Fruit fly (Drosophila melanogaster) whole organism, embryonic: ENCODE measurements around the gene CG11842.
A peak's percentile ranks its signal among the peaks of the same experiment; 100 is the strongest.

Experiments used
- Atf-2 ChIP-seq: fragments of 200-800 bp; sonication (Bioruptor generic); optimal IDR thresholded peaks from 2 replicates; lab custom pipeline; 2016; ENCODE audit warnings: missing biosample characterization, missing genetic modification characterization
- B-H1 ChIP-seq: fragments of 200-800 bp; sonication (Bioruptor generic); IDR thresholded peaks from 3 replicates; pipeline ENCODE4 v1.3.6; 2022; ENCODE audit warnings: missing biosample characterization, missing genetic modification characterization
- CG1024 ChIP-seq: fragments of 200-800 bp; sonication (Bioruptor generic); IDR thresholded peaks from 2 replicates; pipeline ENCODE4 v1.3.6; 2022; ENCODE audit warnings: missing biosample characterization, missing genetic modification characterization
- CG10321 ChIP-seq: fragments of 200-800 bp; sonication (Bioruptor generic); IDR thresholded peaks from 2 replicates; pipeline ENCODE4 v1.3.6; 2022; ENCODE audit warnings: missing biosample characterization, missing genetic modification characterization
- CG10654 ChIP-seq: fragments of 200-800 bp; sonication (Bioruptor generic); optimal IDR thresholded peaks from 2 replicates; lab custom pipeline; 2016; ENCODE audit warnings: missing biosample characterization, missing genetic modification characterization
- CG11247 ChIP-seq: fragments of 200-800 bp; sonication (Bioruptor generic); IDR thresholded peaks from 2 replicates; pipeline ENCODE4 v1.3.6; 2022; ENCODE audit warnings: missing biosample characterization, missing genetic modification characterization
- CG11696 ChIP-seq: fragments of 200-800 bp; sonication (Bioruptor generic); IDR thresholded peaks from 2 replicates; pipeline ENCODE4 v1.3.6; 2022; ENCODE audit warnings: missing biosample characterization, missing genetic modification characterization
- CG11723 ChIP-seq: fragments of 200-800 bp; sonication (Bioruptor generic); optimal IDR thresholded peaks from 2 replicates; lab custom pipeline; 2017; ENCODE audit warnings: missing biosample characterization, mild to moderate bottlenecking, missing genetic modification characterization
- CG13287 ChIP-seq: fragments of 200-800 bp; sonication (Bioruptor generic); IDR thresholded peaks from 2 replicates; pipeline ENCODE4 v1.3.6; 2022; ENCODE audit warnings: missing biosample characterization, missing genetic modification characterization; ENCODE audit not compliant: partially characterized antibody
- CG13624 ChIP-seq: fragments of 200-800 bp; sonication (Bioruptor generic); optimal IDR thresholded peaks from 2 replicates; lab custom pipeline; 2016; ENCODE audit warnings: missing biosample characterization, missing genetic modification characterization
- CG14965 ChIP-seq: fragments of 200-800 bp; sonication (Bioruptor generic); optimal IDR thresholded peaks from 2 replicates; lab custom pipeline; 2016; ENCODE audit warnings: missing biosample characterization, missing genetic modification characterization, borderline replicate concordance
- CG17385 ChIP-seq: fragments of 200-800 bp; sonication (Bioruptor generic); optimal IDR thresholded peaks from 3 replicates; lab custom pipeline; 2018; ENCODE audit warnings: missing biosample characterization, mild to moderate bottlenecking, missing genetic modification characterization
- CG17829 ChIP-seq: fragments of 200-800 bp; optimal IDR thresholded peaks from 2 replicates; lab custom pipeline; 2019; ENCODE audit warnings: missing biosample characterization, mild to moderate bottlenecking, missing genetic modification characterization, moderate library complexity
- CG17912 ChIP-seq: fragments of 200-800 bp; sonication (Bioruptor generic); optimal IDR thresholded peaks from 2 replicates; lab custom pipeline; 2018; ENCODE audit warnings: missing biosample characterization, mild to moderate bottlenecking, missing genetic modification characterization
- CG1792 ChIP-seq: fragments of 200-800 bp; sonication (Bioruptor generic); optimal IDR thresholded peaks from 2 replicates; lab custom pipeline; 2016; ENCODE audit warnings: missing biosample characterization, missing genetic modification characterization
- CG18262 ChIP-seq: fragments of 200-800 bp; optimal IDR thresholded peaks from 3 replicates; lab custom pipeline; 2019; ENCODE audit warnings: missing biosample characterization, mild to moderate bottlenecking, missing genetic modification characterization, moderate library complexity
- CG31224 ChIP-seq: fragments of 200-800 bp; sonication (Bioruptor generic); IDR thresholded peaks from 2 replicates; pipeline ENCODE4 v1.3.6; 2022; ENCODE audit warnings: missing biosample characterization, missing genetic modification characterization
- CG34422 ChIP-seq: fragments of 200-800 bp; sonication (Bioruptor generic); IDR thresholded peaks from 3 replicates; pipeline ENCODE4 v1.3.6; 2022; ENCODE audit warnings: missing biosample characterization, missing genetic modification characterization
- CG4707 ChIP-seq: fragments of 200-800 bp; sonication (Bioruptor generic); optimal IDR thresholded peaks from 2 replicates; lab custom pipeline; 2018; ENCODE audit warnings: missing biosample characterization, mild to moderate bottlenecking, missing genetic modification characterization, moderate library complexity
- CG9876 ChIP-seq: fragments of 200-800 bp; sonication (Bioruptor generic); optimal IDR thresholded peaks from 2 replicates; lab custom pipeline; 2016; ENCODE audit warnings: missing biosample characterization, missing genetic modification characterization
- CkIIα-i1 ChIP-seq: fragments of 200-800 bp; sonication (Bioruptor generic); IDR thresholded peaks from 2 replicates; pipeline ENCODE4 v1.3.6; 2022; ENCODE audit warnings: missing biosample characterization, missing genetic modification characterization
- Dad ChIP-seq: fragments of 200-800 bp; sonication (Bioruptor generic); optimal IDR thresholded peaks from 3 replicates; lab custom pipeline; 2016; ENCODE audit warnings: missing biosample characterization, missing genetic modification characterization
- H2.0 ChIP-seq: fragments of 200-800 bp; sonication (Bioruptor generic); IDR thresholded peaks from 2 replicates; pipeline ENCODE4 v1.3.6; 2022; ENCODE audit warnings: missing biosample characterization, missing genetic modification characterization
- Lim3 ChIP-seq: fragments of 200-800 bp; sonication (Bioruptor generic); IDR thresholded peaks from 2 replicates; pipeline ENCODE4 v1.3.6; 2022; ENCODE audit warnings: missing biosample characterization, missing genetic modification characterization
- Meics ChIP-seq: fragments of 200-800 bp; sonication (Bioruptor generic); optimal IDR thresholded peaks from 2 replicates; lab custom pipeline; 2017; ENCODE audit warnings: missing biosample characterization, mild to moderate bottlenecking, missing genetic modification characterization
- Mrtf ChIP-seq: fragments of 200-800 bp; sonication (Bioruptor generic); IDR thresholded peaks from 3 replicates; pipeline ENCODE4 v1.3.6; 2022; ENCODE audit warnings: missing biosample characterization, missing genetic modification characterization
- NC2α ChIP-seq: fragments of 200-800 bp; sonication (Bioruptor generic); optimal IDR thresholded peaks from 2 replicates; lab custom pipeline; 2016; ENCODE audit warnings: missing biosample characterization, missing genetic modification characterization
- Neu2 ChIP-seq: fragments of 200-800 bp; sonication (Bioruptor generic); optimal IDR thresholded peaks from 3 replicates; lab custom pipeline; 2016; ENCODE audit warnings: missing biosample characterization, missing genetic modification characterization, borderline replicate concordance
- Opbp ChIP-seq: fragments of 200-800 bp; sonication (Bioruptor generic); IDR thresholded peaks from 3 replicates; pipeline ENCODE4 v1.3.6; 2022; ENCODE audit warnings: missing biosample characterization, missing genetic modification characterization; ENCODE audit not compliant: partially characterized antibody
- Sin3A ChIP-seq: fragments of >200 bp; optimal IDR thresholded peaks from 2 replicates; lab custom pipeline; 2018
- Sry-δ ChIP-seq: fragments of 200-800 bp; sonication (Bioruptor generic); optimal IDR thresholded peaks from 2 replicates; lab custom pipeline; 2016; ENCODE audit warnings: missing biosample characterization, missing genetic modification characterization
- Taf1 ChIP-seq: fragments of 200-800 bp; sonication (Bioruptor generic); IDR thresholded peaks from 2 replicates; pipeline ENCODE4 v1.3.6; 2022; ENCODE audit warnings: missing biosample characterization, missing genetic modification characterization
- amos ChIP-seq: fragments of 200-800 bp; sonication (Bioruptor generic); IDR thresholded peaks from 2 replicates; pipeline ENCODE4 v1.3.6; 2022; ENCODE audit warnings: missing biosample characterization, missing genetic modification characterization; ENCODE audit not compliant: partially characterized antibody
- caup ChIP-seq: fragments of 200-800 bp; sonication (Bioruptor generic); optimal IDR thresholded peaks from 3 replicates; lab custom pipeline; 2017; ENCODE audit warnings: missing biosample characterization, mild to moderate bottlenecking, missing genetic modification characterization, moderate library complexity; ENCODE audit not compliant: severe bottlenecking
- cg ChIP-seq: fragments of 200-800 bp; sonication (Bioruptor generic); optimal IDR thresholded peaks from 3 replicates; lab custom pipeline; 2019; ENCODE audit warnings: missing biosample characterization, mild to moderate bottlenecking, missing genetic modification characterization, moderate library complexity
- ci ChIP-seq: fragments of 200-800 bp; sonication (Bioruptor generic); IDR thresholded peaks from 3 replicates; pipeline ENCODE4 v1.3.6; 2022; ENCODE audit warnings: missing biosample characterization, missing genetic modification characterization
- crol ChIP-seq: fragments of 200-800 bp; sonication (Bioruptor generic); IDR thresholded peaks from 2 replicates; pipeline ENCODE4 v1.3.6; 2022; ENCODE audit warnings: missing biosample characterization, missing genetic modification characterization
- dmrt99B ChIP-seq: fragments of 200-800 bp; sonication (Bioruptor generic); optimal IDR thresholded peaks from 2 replicates; lab custom pipeline; 2018; ENCODE audit warnings: missing biosample characterization, mild to moderate bottlenecking, missing genetic modification characterization, moderate library complexity
- en ChIP-seq: fragments of 200-800 bp; sonication (Bioruptor generic); optimal IDR thresholded peaks from 2 replicates; lab custom pipeline; 2016; ENCODE audit warnings: missing biosample characterization, missing genetic modification characterization
- gem ChIP-seq: fragments of 200-800 bp; sonication (Bioruptor generic); optimal IDR thresholded peaks from 2 replicates; lab custom pipeline; 2019; ENCODE audit warnings: missing biosample characterization, mild to moderate bottlenecking, missing genetic modification characterization, moderate library complexity
- kay ChIP-seq: fragments of 200-800 bp; sonication (Bioruptor generic); optimal IDR thresholded peaks from 2 replicates; lab custom pipeline; 2016; ENCODE audit warnings: missing biosample characterization, missing genetic modification characterization
- nmo ChIP-seq: fragments of 200-800 bp; sonication (Bioruptor generic); optimal IDR thresholded peaks from 2 replicates; lab custom pipeline; 2018; ENCODE audit warnings: missing biosample characterization, mild to moderate bottlenecking, missing genetic modification characterization, moderate library complexity
- odd ChIP-seq: fragments of 200-800 bp; sonication (Bioruptor generic); optimal IDR thresholded peaks from 2 replicates; lab custom pipeline; 2017; ENCODE audit warnings: missing biosample characterization, mild to moderate bottlenecking, missing genetic modification characterization
- phol ChIP-seq: fragments of 200-800 bp; sonication (Bioruptor generic); optimal IDR thresholded peaks from 3 replicates; lab custom pipeline; 2018; ENCODE audit warnings: missing biosample characterization, mild to moderate bottlenecking, missing genetic modification characterization, moderate library complexity
- pzg ChIP-seq: fragments of 200-800 bp; sonication (Bioruptor generic); optimal IDR thresholded peaks from 3 replicates; lab custom pipeline; 2018; ENCODE audit warnings: missing biosample characterization, mild to moderate bottlenecking, missing genetic modification characterization, moderate library complexity
- sens ChIP-seq: fragments of 200-800 bp; sonication (Bioruptor generic); peaks from one replicate; lab custom pipeline; 2016; ENCODE audit warnings: missing biosample characterization, missing genetic modification characterization
- shn ChIP-seq: fragments of 200-800 bp; sonication (Bioruptor generic); optimal IDR thresholded peaks from 3 replicates; lab custom pipeline; 2016; ENCODE audit warnings: missing biosample characterization, missing genetic modification characterization
- stwl ChIP-seq: fragments of 200-800 bp; sonication (Bioruptor generic); optimal IDR thresholded peaks from 3 replicates; lab custom pipeline; 2018; ENCODE audit warnings: missing biosample characterization, mild to moderate bottlenecking, missing genetic modification characterization, moderate library complexity
- tgo ChIP-seq: fragments of 200-800 bp; sonication (Bioruptor generic); IDR thresholded peaks from 3 replicates; pipeline ENCODE4 v1.3.6; 2022; ENCODE audit warnings: missing biosample characterization, missing genetic modification characterization
- tin ChIP-seq: fragments of 200-800 bp; sonication (Bioruptor generic); optimal IDR thresholded peaks from 3 replicates; lab custom pipeline; 2016; ENCODE audit warnings: missing biosample characterization, missing genetic modification characterization
- trem ChIP-seq: fragments of 200-800 bp; optimal IDR thresholded peaks from 3 replicates; lab custom pipeline; 2019; ENCODE audit warnings: missing biosample characterization, mild to moderate bottlenecking, missing genetic modification characterization, moderate library complexity
- zfh1 ChIP-seq: fragments of 200-800 bp; sonication (Bioruptor generic); IDR thresholded peaks from 3 replicates; pipeline ENCODE4 v1.3.6; 2022; ENCODE audit warnings: missing biosample characterization, missing genetic modification characterization

CG11842 gene

DNA sequence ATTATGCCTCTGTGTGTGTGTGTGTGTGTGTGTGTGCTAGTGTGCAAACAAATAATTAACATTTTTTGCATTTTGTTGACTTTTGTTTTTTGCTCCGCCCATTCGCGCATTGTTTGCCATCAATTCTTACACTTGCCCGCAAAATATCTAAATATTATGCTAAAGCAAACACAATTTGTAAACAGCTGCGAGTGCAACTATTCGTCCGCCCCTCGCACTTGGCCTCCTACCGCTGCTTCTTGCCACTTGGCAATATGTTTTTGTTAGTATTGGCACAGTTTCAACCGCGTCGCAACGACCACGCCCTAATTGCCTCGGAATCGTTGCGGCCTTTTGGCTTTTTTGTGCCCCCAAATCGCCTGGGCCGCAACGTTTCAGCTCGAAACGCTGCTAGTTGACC lies 25.1 kb downstream of the CG11842 start (continued):
- no peak for TF ChIP-seq nmo (GFP tag; lab: Kevin White, UChicago)
- TF ChIP-seq Opbp (GFP tag; lab: Robert Waterston, UW) = no peak
- no peak for TF ChIP-seq NC2α (GFP tag; lab: Kevin White, UChicago)
- no peak for TF ChIP-seq B-H1 (GFP tag; lab: Robert Waterston, UW)
- no peak for TF ChIP-seq Sry-δ
- TF ChIP-seq phol (tag; lab: Kevin White, UChicago) = no peak
- TF ChIP-seq shn (GFP tag; lab: Kevin White, UChicago) = no peak
- no peak for TF ChIP-seq CG13287 (GFP tag; lab: Robert Waterston, UW)
- no peak for TF ChIP-seq H2.0 (GFP tag; lab: Robert Waterston, UW)
- TF ChIP-seq CG34422 (GFP tag; lab: Robert Waterston, UW) = no peak
- TF ChIP-seq Meics (GFP tag; lab: Kevin White, UChicago) = peak; percentile 26
- TF ChIP-seq CG14965 (GFP tag; lab: Kevin White, UChicago) = no peak
- TF ChIP-seq amos = no peak
- no peak for TF ChIP-seq kay
- TF ChIP-seq CG31224 (GFP tag; lab: Robert Waterston, UW) = no peak
- no peak for TF ChIP-seq CG11723 (GFP tag; lab: Kevin White, UChicago)
- TF ChIP-seq CG9876 (GFP tag; lab: Kevin White, UChicago) = peak; percentile 2
- no peak for TF ChIP-seq gem (tag; lab: Kevin White, UChicago)
- no peak for TF ChIP-seq Sin3A (lab: Kevin White, UChicago)
- TF ChIP-seq CG1024 = no peak
- TF ChIP-seq Taf1 = no peak
- no peak for TF ChIP-seq odd (GFP tag; lab: Kevin White, UChicago)
- no peak for TF ChIP-seq stwl (tag; lab: Kevin White, UChicago)
- no peak for TF ChIP-seq Mrtf (GFP tag; lab: Robert Waterston, UW)
- no peak for TF ChIP-seq CG11247
- no peak for TF ChIP-seq CG17829
- 0 out of 2 replicates have a peak, but pooled peaks have one; percentile 17 for TF ChIP-seq CG11696
- no peak for TF ChIP-seq Dad (GFP tag; lab: Kevin White, UChicago)
- TF ChIP-seq en (GFP tag; lab: Kevin White, UChicago) = no peak
- no peak for TF ChIP-seq tgo (GFP tag; lab: Robert Waterston, UW)
- no peak for TF ChIP-seq CG17912 (GFP tag; lab: Kevin White, UChicago)
- no peak for TF ChIP-seq trem (tag; lab: Kevin White, UChicago)
- TF ChIP-seq Lim3 = no peak
- no peak for TF ChIP-seq CG4707 (GFP tag; lab: Kevin White, UChicago)
- no peak for TF ChIP-seq zfh1
- TF ChIP-seq tin (GFP tag; lab: Kevin White, UChicago) = no peak
- TF ChIP-seq crol (GFP tag; lab: Robert Waterston, UW) = 0 out of 2 replicates have a peak, but pooled peaks have one; percentile 28
- no peak for TF ChIP-seq CG10654 (GFP tag; lab: Kevin White, UChicago)
- no peak for TF ChIP-seq Atf-2 (GFP tag; lab: Kevin White, UChicago)
- TF ChIP-seq Neu2 (GFP tag; lab: Kevin White, UChicago) = no peak
- TF ChIP-seq CG1792 (GFP tag; lab: Kevin White, UChicago) = no peak
- TF ChIP-seq CG10321 = no peak
- TF ChIP-seq caup (GFP tag; lab: Kevin White, UChicago) = no peak
- no peak for TF ChIP-seq CkIIα-i1
- TF ChIP-seq CG17385 (GFP tag; lab: Kevin White, UChicago) = peak; percentile 6
- no peak for TF ChIP-seq CG18262
- no peak for TF ChIP-seq ci (GFP tag; lab: Robert Waterston, UW)
- no peak for TF ChIP-seq CG13624 (GFP tag; lab: Kevin White, UChicago)
- no peak for TF ChIP-seq cg (GFP tag; lab: Kevin White, UChicago)
- no peak for TF ChIP-seq pzg (GFP tag; lab: Kevin White, UChicago)
- TF ChIP-seq dmrt99B (tag; lab: Kevin White, UChicago) = no peak
- TF ChIP-seq sens (GFP tag; lab: Kevin White, UChicago) = no peak
